Worm (Caenorhabditis elegans): ENCODE data around the gene ptr-16.

The ptr-16 gene

ce11 chrV:1153925-1154324 lies 11.6 kb upstream of the ptr-16 start (continued):
- peak; percentile 78 for TF ChIP-seq hlh-11 (tag; optimal IDR thresholded peaks at IDR 0.05)
- no peak for TF ChIP-seq attf-4 (tag; optimal IDR thresholded peaks at IDR 0.05)
- peak in 1 of 2 experiments; percentile 66 for TF ChIP-seq hif-1 (tag; optimal IDR thresholded peaks at IDR 0.05)
- no peak for TF ChIP-seq nhr-28 (tag; optimal IDR thresholded peaks at IDR 0.05)
- TF ChIP-seq lin-39 (tag; optimal IDR thresholded peaks at IDR 0.05) = no peak
- peak; percentile 54 for TF ChIP-seq nhr-11 (tag; optimal IDR thresholded peaks at IDR 0.05)
- TF ChIP-seq ama-1 (optimal IDR thresholded peaks at IDR 0.05) = no peak
- TF ChIP-seq mdt-29 (GFP tag; IDR thresholded peaks at IDR 0.05) = no peak; the same call in 1 of the 2 replicates
- no peak for TF ChIP-seq nhr-10 (tag; optimal IDR thresholded peaks at IDR 0.05)
- no peak for TF ChIP-seq nhr-41 (GFP tag; IDR thresholded peaks at IDR 0.05)
- no peak for TF ChIP-seq snpc-4 (tag; optimal IDR thresholded peaks at IDR 0.05)
- no peak for TF ChIP-seq ces-1 (GFP tag; optimal IDR thresholded peaks at IDR 0.05)
- TF ChIP-seq ceh-82 (tag; optimal IDR thresholded peaks at IDR 0.05) = no peak
- peak in 1 of 2 experiments; percentile 14 for TF ChIP-seq daf-16 (GFP tag; optimal IDR thresholded peaks at IDR 0.05)
- peak; percentile 52 for TF ChIP-seq daf-16 (tag; optimal IDR thresholded peaks at IDR 0.05)
- TF ChIP-seq zip-11 (GFP tag; IDR thresholded peaks at IDR 0.05) = no peak
- no peak for TF ChIP-seq nhr-42 (GFP tag; IDR thresholded peaks at IDR 0.05)
- no peak for TF ChIP-seq F10B5.3 (tag; optimal IDR thresholded peaks at IDR 0.05)
- no peak for TF ChIP-seq daf-19 (GFP tag; conservative IDR thresholded peaks at IDR 0.05)
- no peak for TF ChIP-seq nhr-76 (tag; optimal IDR thresholded peaks at IDR 0.05)
- TF ChIP-seq daf-8 (GFP tag; IDR thresholded peaks at IDR 0.05) = no peak
- no peak for TF ChIP-seq ZK337.2 (GFP tag; IDR thresholded peaks at IDR 0.05)
- no peak for TF ChIP-seq F49E8.2 (tag; optimal IDR thresholded peaks at IDR 0.05; ENCODE audit: borderline replicate concordance)
- no peak for TF ChIP-seq ZK546.5 (tag; optimal IDR thresholded peaks at IDR 0.05)
- no peak for TF ChIP-seq ceh-44 (GFP tag; IDR thresholded peaks at IDR 0.05)
- no peak for TF ChIP-seq fos-1 (tag; optimal IDR thresholded peaks at IDR 0.05)
- TF ChIP-seq skn-1 (tag; optimal IDR thresholded peaks at IDR 0.05) = no peak
- TF ChIP-seq Y5F2A.4 (GFP tag; optimal IDR thresholded peaks at IDR 0.05) = no peak
- TF ChIP-seq egl-43 (GFP tag; IDR thresholded peaks at IDR 0.05) = peak; percentile 64
- TF ChIP-seq madf-5 (GFP tag; IDR thresholded peaks at IDR 0.05) = no peak
- TF ChIP-seq Y75B8A.6 (GFP tag; IDR thresholded peaks at IDR 0.05) = no peak
- TF ChIP-seq pha-4 (GFP tag; IDR thresholded peaks at IDR 0.05) = no peak; the same call in 1 of the 2 replicates
- TF ChIP-seq pha-4 (tag; optimal IDR thresholded peaks at IDR 0.05) = no peak
- TF ChIP-seq lin-38 (GFP tag; IDR thresholded peaks at IDR 0.05) = peak; percentile 22; the same call in 1 of the 2 replicates
- TF ChIP-seq madf-9 (GFP tag; conservative IDR thresholded peaks at IDR 0.05) = 0 out of 2 replicates have a peak, but pooled peaks have one; percentile 24
- no peak for TF ChIP-seq ceh-62 (tag; optimal IDR thresholded peaks at IDR 0.05)
- no peak for TF ChIP-seq ztf-11 (tag; optimal IDR thresholded peaks at IDR 0.05)
- TF ChIP-seq dpl-1 (GFP tag; optimal IDR thresholded peaks at IDR 0.05) = peak; percentile 5
- no peak for TF ChIP-seq ztf-7 (tag; optimal IDR thresholded peaks at IDR 0.05)
- TF ChIP-seq unc-62 (GFP tag; optimal IDR thresholded peaks at IDR 0.05 in 1 of 2) = peak in 1 of 2 experiments; percentile 57
- TF ChIP-seq unc-62 (tag; optimal IDR thresholded peaks at IDR 0.05) = no peak
- no peak for TF ChIP-seq F26F4.8 (GFP tag; conservative IDR thresholded peaks at IDR 0.05)
- TF ChIP-seq unc-39 (tag; optimal IDR thresholded peaks at IDR 0.05) = no peak
- TF ChIP-seq Y48G9A.11 (GFP tag; IDR thresholded peaks at IDR 0.05) = no peak
- no peak for TF ChIP-seq duxl-1 (tag; optimal IDR thresholded peaks at IDR 0.05; ENCODE audit: poor library complexity)
- no peak for TF ChIP-seq tag-97 (GFP tag; IDR thresholded peaks at IDR 0.05)
- TF ChIP-seq dve-1 (tag; optimal IDR thresholded peaks at IDR 0.05; ENCODE audit: insufficient read depth) = peak; percentile 72
- peak; percentile 67 for TF ChIP-seq set-16 (GFP tag; IDR thresholded peaks at IDR 0.05)
- no peak for TF ChIP-seq zfp-3 (GFP tag; conservative IDR thresholded peaks at IDR 0.05)
- TF ChIP-seq lin-29 (GFP tag; IDR thresholded peaks at IDR 0.05) = no peak
- peak; percentile 58 for TF ChIP-seq F37D6.2 (tag; optimal IDR thresholded peaks at IDR 0.05)
- 0 out of 2 replicates have a peak, but pooled peaks have one; percentile 20 for TF ChIP-seq arid-1 (GFP tag; conservative IDR thresholded peaks at IDR 0.05)
- no peak for TF ChIP-seq nhr-111 (GFP tag; optimal IDR thresholded peaks at IDR 0.05)

All from whole organism, L4 larva.